Fruit fly (Drosophila melanogaster) whole organism, embryonic: Measurements from ENCODE around the gene GABA-B-R2.

ENCODE experiments used
- Aef1 ChIP-seq: fragments of 200-800 bp; sonication (Bioruptor generic); IDR thresholded peaks from 3 replicates; pipeline ENCODE4 v1.3.6; 2022; ENCODE audit warnings: missing biosample characterization, missing genetic modification characterization
- B-H1 ChIP-seq: fragments of 200-800 bp; sonication (Bioruptor generic); IDR thresholded peaks from 3 replicates; pipeline ENCODE4 v1.3.6; 2022; ENCODE audit warnings: missing biosample characterization, missing genetic modification characterization
- Blimp-1 ChIP-seq: fragments of 200-800 bp; sonication (Bioruptor generic); optimal IDR thresholded peaks from 3 replicates; lab custom pipeline; 2018; ENCODE audit warnings: missing biosample characterization, missing genetic modification characterization, mild to moderate bottlenecking, moderate library complexity, missing genetic modification reagents
- CG10543 ChIP-seq: fragments of 200-800 bp; sonication (Bioruptor generic); optimal IDR thresholded peaks from 3 replicates; lab custom pipeline; 2017; ENCODE audit warnings: missing biosample characterization, mild to moderate bottlenecking, missing genetic modification characterization, moderate library complexity
- CG12155 ChIP-seq: fragments of 200-800 bp; sonication (Bioruptor generic); optimal IDR thresholded peaks from 3 replicates; lab custom pipeline; 2016; ENCODE audit warnings: missing biosample characterization, missing genetic modification characterization
- CG12219 ChIP-seq: fragments of 200-800 bp; sonication (Bioruptor generic); optimal IDR thresholded peaks from 3 replicates; lab custom pipeline; 2018; ENCODE audit warnings: missing biosample characterization, mild to moderate bottlenecking, missing genetic modification characterization
- CG13296 ChIP-seq: fragments of 200-800 bp; sonication (Bioruptor generic); optimal IDR thresholded peaks from 3 replicates; lab custom pipeline; 2018; ENCODE audit warnings: missing biosample characterization, mild to moderate bottlenecking, missing genetic modification characterization
- CG17186 ChIP-seq: fragments of 200-800 bp; sonication (Bioruptor generic); optimal IDR thresholded peaks from 3 replicates; lab custom pipeline; 2017; ENCODE audit warnings: missing biosample characterization, missing genetic modification reagents, missing genetic modification characterization
- CG17612 ChIP-seq: fragments of 200-800 bp; sonication (Bioruptor generic); IDR thresholded peaks from 2 replicates; pipeline ENCODE4 v1.3.6; 2022; ENCODE audit warnings: missing biosample characterization, missing genetic modification characterization
- CG2875 ChIP-seq: fragments of 200-800 bp; sonication (Bioruptor generic); optimal IDR thresholded peaks from 2 replicates; lab custom pipeline; 2017; ENCODE audit warnings: missing biosample characterization, mild to moderate bottlenecking, missing genetic modification characterization, missing genetic modification reagents
- CG34224 ChIP-seq: fragments of 200-800 bp; sonication (Bioruptor generic); IDR thresholded peaks from 3 replicates; pipeline ENCODE4 v1.3.6; 2022; ENCODE audit warnings: missing biosample characterization, missing genetic modification characterization; ENCODE audit not compliant: partially characterized antibody
- CG34376 ChIP-seq: fragments of 200-800 bp; sonication (Bioruptor generic); optimal IDR thresholded peaks from 2 replicates; lab custom pipeline; 2018; ENCODE audit warnings: missing biosample characterization, mild to moderate bottlenecking, missing genetic modification characterization
- CG4328 ChIP-seq: fragments of 200-800 bp; sonication (Bioruptor generic); optimal IDR thresholded peaks from 3 replicates; lab custom pipeline; 2017; ENCODE audit warnings: missing biosample characterization, missing genetic modification reagents, missing genetic modification characterization
- CG6791 ChIP-seq: fragments of 200-800 bp; sonication (Bioruptor generic); IDR thresholded peaks from 3 replicates; pipeline ENCODE4 v1.3.6; 2022; ENCODE audit warnings: missing biosample characterization, missing genetic modification characterization; ENCODE audit not compliant: partially characterized antibody
- CG9932 ChIP-seq: fragments of 200-800 bp; sonication (Bioruptor generic); IDR thresholded peaks from 2 replicates; pipeline ENCODE4 v1.3.6; 2022; ENCODE audit warnings: missing biosample characterization, missing genetic modification characterization
- Camta ChIP-seq: fragments of 200-800 bp; sonication (Bioruptor generic); optimal IDR thresholded peaks from 2 replicates; lab custom pipeline; 2016; ENCODE audit warnings: missing biosample characterization, missing genetic modification characterization
- Deaf1 ChIP-seq: fragments of 200-800 bp; optimal IDR thresholded peaks from 3 replicates; lab custom pipeline; 2019; ENCODE audit warnings: missing biosample characterization, mild to moderate bottlenecking, missing genetic modification characterization, moderate library complexity
- Ets65A ChIP-seq: fragments of 200-800 bp; sonication (Bioruptor generic); peaks from one replicate; lab custom pipeline; 2016; ENCODE audit warnings: missing biosample characterization, missing genetic modification characterization
- GATAe ChIP-seq: fragments of 200-800 bp; sonication (Bioruptor generic); conservative IDR thresholded peaks from 2 replicates; pipeline ENCODE4 v1.3.6; 2022; ENCODE audit warnings: missing biosample characterization, missing genetic modification characterization
- Jarid2 ChIP-seq: fragments of 200-800 bp; sonication (Bioruptor generic); optimal IDR thresholded peaks from 3 replicates; lab custom pipeline; 2017; ENCODE audit warnings: mild to moderate bottlenecking, missing biosample characterization, missing genetic modification reagents, missing genetic modification characterization
- Myb ChIP-seq: fragments of 200-800 bp; sonication (Bioruptor generic); optimal IDR thresholded peaks from 2 replicates; lab custom pipeline; 2016; ENCODE audit warnings: missing biosample characterization, missing genetic modification characterization
- NFAT ChIP-seq: fragments of 200-800 bp; sonication (Bioruptor generic); IDR thresholded peaks from 2 replicates; pipeline ENCODE4 v1.3.6; 2022; ENCODE audit warnings: missing biosample characterization, missing genetic modification characterization
- Pdp1 ChIP-seq, 2 experiments: fragments of 200-800 bp; sonication (Bioruptor generic); optimal IDR thresholded peaks; 3 replicates each; lab custom pipeline; 2016; ENCODE audit warnings: missing biosample characterization in 2 of 2, missing genetic modification characterization in 2 of 2, mild to moderate bottlenecking in 1 of 2, moderate library complexity in 1 of 2
- Rfx ChIP-seq: fragments of 200-800 bp; sonication (Bioruptor generic); IDR thresholded peaks from 2 replicates; pipeline ENCODE4 v1.3.6; 2022; ENCODE audit warnings: missing biosample characterization, missing genetic modification characterization
- Trl ChIP-seq, 3 experiments: fragments of >200 bp in 2 of 3; fragments of 200-800 bp in 1 of 3; sonication (Bioruptor generic) in 1 of 3; optimal IDR thresholded peaks; 2 replicates in 1 of 3; 3 replicates in 2 of 3; lab custom pipeline; 2016 to 2017; ENCODE audit warnings: missing biosample characterization in 1 of 3, missing genetic modification characterization in 1 of 3
- Xbp1 ChIP-seq: fragments of 200-800 bp; sonication (Bioruptor generic); optimal IDR thresholded peaks from 3 replicates; lab custom pipeline; 2016; ENCODE audit warnings: missing biosample characterization, mild to moderate bottlenecking, missing genetic modification characterization
- amos ChIP-seq: fragments of 200-800 bp; sonication (Bioruptor generic); IDR thresholded peaks from 2 replicates; pipeline ENCODE4 v1.3.6; 2022; ENCODE audit warnings: missing biosample characterization, missing genetic modification characterization; ENCODE audit not compliant: partially characterized antibody
- ato ChIP-seq: fragments of 200-800 bp; sonication (Bioruptor generic); IDR thresholded peaks from 2 replicates; pipeline ENCODE4 v1.3.6; 2022; ENCODE audit warnings: missing biosample characterization, missing genetic modification characterization; ENCODE audit not compliant: partially characterized antibody
- cg ChIP-seq: fragments of 200-800 bp; sonication (Bioruptor generic); optimal IDR thresholded peaks from 3 replicates; lab custom pipeline; 2019; ENCODE audit warnings: missing biosample characterization, mild to moderate bottlenecking, missing genetic modification characterization, moderate library complexity
- chm ChIP-seq: fragments of 200-800 bp; sonication (Bioruptor generic); IDR thresholded peaks from 2 replicates; pipeline ENCODE4 v1.3.6; 2022; ENCODE audit warnings: missing biosample characterization, missing genetic modification characterization
- dm ChIP-seq: fragments of 200-800 bp; sonication (Bioruptor generic); optimal IDR thresholded peaks from 3 replicates; lab custom pipeline; 2016; ENCODE audit warnings: missing biosample characterization, missing genetic modification characterization
- eve ChIP-seq, 2 experiments: fragments of >200 bp; optimal IDR thresholded peaks; 2 replicates each; lab custom pipeline; 2017; ENCODE audit warnings: missing biosample characterization in 2 of 2, missing genetic modification characterization in 2 of 2
- ftz-f1 ChIP-seq: fragments of 200-800 bp; sonication (Bioruptor generic); optimal IDR thresholded peaks from 2 replicates; lab custom pipeline; 2016; ENCODE audit warnings: missing biosample characterization, missing genetic modification characterization
- gfzf ChIP-seq: fragments of 200-800 bp; sonication (Bioruptor generic); optimal IDR thresholded peaks from 2 replicates; lab custom pipeline; 2016; ENCODE audit warnings: missing biosample characterization, mild to moderate bottlenecking, missing genetic modification characterization, moderate library complexity
- grn ChIP-seq: fragments of 200-800 bp; sonication (Bioruptor generic); optimal IDR thresholded peaks from 3 replicates; lab custom pipeline; 2017; ENCODE audit warnings: missing biosample characterization, missing genetic modification characterization
- jigr1 ChIP-seq: fragments of 200-800 bp; sonication (Bioruptor generic); IDR thresholded peaks from 3 replicates; pipeline ENCODE4 v1.3.6; 2022; ENCODE audit warnings: missing biosample characterization, missing genetic modification characterization
- lab ChIP-seq: fragments of 200-800 bp; sonication (Bioruptor generic); optimal IDR thresholded peaks from 3 replicates; lab custom pipeline; 2017; ENCODE audit warnings: missing biosample characterization, missing genetic modification characterization, mild to moderate bottlenecking, moderate library complexity, missing genetic modification reagents
- lbe ChIP-seq: fragments of 200-800 bp; sonication (Bioruptor generic); optimal IDR thresholded peaks from 2 replicates; lab custom pipeline; 2016; ENCODE audit warnings: missing biosample characterization, mild to moderate bottlenecking, missing genetic modification characterization
- lilli ChIP-seq: fragments of 200-800 bp; sonication (Bioruptor generic); optimal IDR thresholded peaks from 3 replicates; lab custom pipeline; 2016; ENCODE audit warnings: missing biosample characterization, missing genetic modification characterization
- mirr ChIP-seq: fragments of 200-800 bp; sonication (Bioruptor generic); optimal IDR thresholded peaks from 3 replicates; lab custom pipeline; 2018; ENCODE audit warnings: missing biosample characterization, mild to moderate bottlenecking, missing genetic modification characterization
- nerfin-2 ChIP-seq: fragments of 200-800 bp; sonication (Bioruptor generic); IDR thresholded peaks from 2 replicates; pipeline ENCODE4 v1.3.6; 2022; ENCODE audit warnings: missing biosample characterization, missing genetic modification characterization; ENCODE audit not compliant: partially characterized antibody
- pros ChIP-seq: fragments of 200-800 bp; sonication (Bioruptor generic); optimal IDR thresholded peaks from 3 replicates; lab custom pipeline; 2019; ENCODE audit warnings: missing biosample characterization, mild to moderate bottlenecking, missing genetic modification characterization, moderate library complexity
- repo ChIP-seq: fragments of 200-800 bp; sonication (Bioruptor generic); optimal IDR thresholded peaks from 2 replicates; lab custom pipeline; 2016; ENCODE audit warnings: missing biosample characterization, missing genetic modification characterization
- sim ChIP-seq: fragments of 200-800 bp; sonication (Bioruptor generic); IDR thresholded peaks from 2 replicates; pipeline ENCODE4 v1.3.6; 2022; ENCODE audit warnings: missing biosample characterization, missing genetic modification characterization
- slbo ChIP-seq: fragments of 200-800 bp; sonication (Bioruptor generic); IDR thresholded peaks from 2 replicates; pipeline ENCODE4 v1.3.6; 2022; ENCODE audit warnings: missing biosample characterization, missing genetic modification characterization
- sug ChIP-seq: fragments of 200-800 bp; optimal IDR thresholded peaks from 2 replicates; lab custom pipeline; 2019; ENCODE audit warnings: missing biosample characterization, mild to moderate bottlenecking, missing genetic modification characterization, moderate library complexity
- z ChIP-seq: fragments of 200-800 bp; sonication (Bioruptor generic); IDR thresholded peaks from 3 replicates; pipeline ENCODE4 v1.3.6; 2022; ENCODE audit warnings: missing biosample characterization, missing genetic modification characterization

The GABA-B-R2 gene

dm6 chr3R:21740766-21741350 lies 34.8 kb downstream of the GABA-B-R2 start (continued):
- TF ChIP-seq Xbp1 = no peak
- no peak for TF ChIP-seq Rfx
- TF ChIP-seq Myb (GFP tag; lab: Kevin White, UChicago) = no peak
- TF ChIP-seq GATAe = peak; percentile 50; the same call in 1 of the 2 replicates
- no peak for TF ChIP-seq CG12155 (GFP tag; lab: Kevin White, UChicago)
- no peak for TF ChIP-seq dm (GFP tag; lab: Kevin White, UChicago)
- TF ChIP-seq ftz-f1 (GFP tag; lab: Kevin White, UChicago) = no peak
- peak; percentile 64 for TF ChIP-seq grn (GFP tag; lab: Kevin White, UChicago)
- TF ChIP-seq repo (GFP tag; lab: Kevin White, UChicago) = no peak
- no peak for TF ChIP-seq lbe
- TF ChIP-seq CG2875 (GFP tag; lab: Kevin White, UChicago) = no peak
- TF ChIP-seq CG17186 = no peak
- TF ChIP-seq slbo (GFP tag; lab: Robert Waterston, UW) = no peak
- TF ChIP-seq CG4328 (GFP tag; lab: Kevin White, UChicago) = no peak
- TF ChIP-seq CG12219 (GFP tag; lab: Kevin White, UChicago) = no peak
- TF ChIP-seq mirr (GFP tag; lab: Kevin White, UChicago) = peak; percentile 39
- TF ChIP-seq sim = no peak
- TF ChIP-seq gfzf = no peak
- TF ChIP-seq sug (tag; lab: Kevin White, UChicago) = peak; percentile 75
- no peak for TF ChIP-seq Camta (GFP tag; lab: Kevin White, UChicago)
- no peak for TF ChIP-seq eve (GFP tag; optimal IDR thresholded peaks at IDR 0.05; lab: Kevin White, UChicago)
- no peak for TF ChIP-seq chm (GFP tag; lab: Robert Waterston, UW)
- peak in 1 of 2 experiments; percentile 90 for TF ChIP-seq Pdp1 (GFP tag; optimal IDR thresholded peaks at IDR 0.05; lab: Kevin White, UChicago)
- TF ChIP-seq nerfin-2 = no peak
- TF ChIP-seq CG9932 (GFP tag; lab: Robert Waterston, UW) = no peak

DNA sequence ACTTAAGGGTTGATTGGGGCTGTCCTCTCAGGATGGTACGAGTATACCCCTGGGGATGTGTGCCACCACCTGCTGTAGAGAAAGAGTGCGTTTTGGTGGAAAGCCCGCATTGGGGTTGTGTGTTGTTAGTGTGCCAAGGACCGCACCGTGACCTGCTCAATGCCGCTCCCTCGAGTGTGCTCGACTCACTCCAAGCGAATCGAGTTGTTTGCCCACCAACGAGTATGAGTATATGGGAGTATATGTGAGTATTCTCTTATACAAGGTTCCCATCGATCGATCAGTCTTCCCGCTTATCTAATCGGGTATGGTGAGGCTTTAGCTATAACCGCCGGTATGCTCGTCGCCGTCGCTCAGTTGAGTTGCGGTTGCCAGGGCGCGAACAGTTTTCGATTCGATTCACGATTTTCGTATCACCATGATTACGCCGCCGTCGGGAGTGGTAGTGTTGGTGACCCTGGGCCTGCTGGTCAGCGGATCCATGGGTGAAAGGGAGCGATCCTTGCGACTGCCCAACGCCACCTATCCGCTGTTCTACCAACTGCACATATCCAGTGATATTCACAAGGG lies 35.8 kb downstream of the GABA-B-R2 start, which contains the start of gene CG5849:
CG5849 (plus strand) TSS at position 356 of the 570 bp plus-strand sequence.
- TF ChIP-seq lab (GFP tag; lab: Kevin White, UChicago) (peak; percentile 83), CG34224 (GFP tag; lab: Robert Waterston, UW) (0 out of 3 replicates have a peak, but pooled peaks have one; percentile 12), CG6791 (0 out of 3 replicates have a peak, but pooled peaks have one; percentile 32), CG17612 (GFP tag; lab: Robert Waterston, UW) (0 out of 2 replicates have a peak, but pooled peaks have one; percentile 24), jigr1 (GFP tag; lab: Robert Waterston, UW) (no peak), Blimp-1 (no peak), NFAT (GFP tag; lab: Robert Waterston, UW) (no peak), CG34376 (peak; percentile 45), Ets65A (GFP tag; lab: Kevin White, UChicago) (peak; percentile 43), CG13296 (GFP tag; lab: Kevin White, UChicago) (no peak), GATAe (peak; percentile 68), cg (GFP tag; lab: Kevin White, UChicago) (peak; percentile 10), grn (GFP tag; lab: Kevin White, UChicago) (peak; percentile 67), sug (tag; lab: Kevin White, UChicago) (peak; percentile 29), z (GFP tag; lab: Robert Waterston, UW) (peak; percentile 92), Deaf1 (tag; lab: Kevin White, UChicago) (peak; percentile 10), Trl (optimal IDR thresholded peaks at IDR 0.05; lab: Kevin White, UChicago) (peak; percentile 6 to 14), Trl (GFP tag; optimal IDR thresholded peaks at IDR 0.05; lab: Kevin White, UChicago) (no peak), amos (GFP tag; lab: Robert Waterston, UW) (peak; percentile 33; the same call in 1 of the 2 replicates), Pdp1 (GFP tag; optimal IDR thresholded peaks at IDR 0.05; lab: Kevin White, UChicago) (peak in 1 of 2 experiments; percentile 68), CG10543 (GFP tag; lab: Kevin White, UChicago) (peak; percentile 29), pros (GFP tag; lab: Kevin White, UChicago) (peak; percentile 29), lilli (GFP tag; lab: Kevin White, UChicago) (no peak), Aef1 (no peak), ato (0 out of 2 replicates have a peak, but pooled peaks have one; percentile 26), Jarid2 (GFP tag; lab: Kevin White, UChicago) (peak; percentile 80), B-H1 (GFP tag; lab: Robert Waterston, UW) (no peak), ftz-f1 (GFP tag; lab: Kevin White, UChicago) (peak; percentile 45)
